Worm (Caenorhabditis elegans): Measurements from ENCODE around the gene sdpn-1.

Gene sdpn-1

ce11 chrX:8036219-8036883 lies 38.3 kb upstream of the sdpn-1 start (continued):
- TF ChIP-seq ceh-16 (tag; optimal IDR thresholded peaks at IDR 0.05), result peak; percentile 95
- no peak for TF ChIP-seq peb-1 (tag; optimal IDR thresholded peaks at IDR 0.05)
- TF ChIP-seq mbf-1 (tag; optimal IDR thresholded peaks at IDR 0.05), result peak; percentile 81
- TF ChIP-seq elt-3 (tag; optimal IDR thresholded peaks at IDR 0.05), result peak; percentile 64
- TF ChIP-seq egl-27 (tag; optimal IDR thresholded peaks at IDR 0.05), result peak; percentile 99
- TF ChIP-seq gmeb-1 (tag; optimal IDR thresholded peaks at IDR 0.05), result peak; percentile 94
- TF ChIP-seq nhr-6 (tag; optimal IDR thresholded peaks at IDR 0.05), result peak; percentile 100
- peak; percentile 83 for TF ChIP-seq ztf-11 (tag; optimal IDR thresholded peaks at IDR 0.05)
- no peak for TF ChIP-seq elt-1 (tag; optimal IDR thresholded peaks at IDR 0.05)
- peak; percentile 80 for TF ChIP-seq dmd-4 (tag; optimal IDR thresholded peaks at IDR 0.05)
- TF ChIP-seq nhr-77 (tag; optimal IDR thresholded peaks at IDR 0.05), result peak; percentile 96

- no peak for TF ChIP-seq crh-2 (tag; optimal IDR thresholded peaks at IDR 0.05)
- no peak for TF ChIP-seq aly-2 (tag; optimal IDR thresholded peaks at IDR 0.05)
- TF ChIP-seq elt-3 (tag; optimal IDR thresholded peaks at IDR 0.05), result no peak
- no peak for TF ChIP-seq zag-1 (tag; optimal IDR thresholded peaks at IDR 0.05)
- no peak for TF ChIP-seq sma-9 (GFP tag; optimal IDR thresholded peaks at IDR 0.05)
- no peak for TF ChIP-seq sma-9 (tag; optimal IDR thresholded peaks at IDR 0.05)
- TF ChIP-seq nhr-10 (tag; optimal IDR thresholded peaks at IDR 0.05), result no peak
- TF ChIP-seq unc-39 (tag; optimal IDR thresholded peaks at IDR 0.05), result no peak
- no peak for TF ChIP-seq nhr-12 (tag; optimal IDR thresholded peaks at IDR 0.05)
- no peak for TF ChIP-seq mdl-1 (tag; optimal IDR thresholded peaks at IDR 0.05)
- no peak for TF ChIP-seq nhr-23 (tag; optimal IDR thresholded peaks at IDR 0.05)
- no peak for TF ChIP-seq R02D3.7 (tag; optimal IDR thresholded peaks at IDR 0.05)
- TF ChIP-seq C34F6.9 (tag; optimal IDR thresholded peaks at IDR 0.05), result no peak
- no peak for TF ChIP-seq Y55F3AM.14 (GFP tag; optimal IDR thresholded peaks at IDR 0.05)
- TF ChIP-seq fos-1 (tag; optimal IDR thresholded peaks at IDR 0.05), result no peak
- no peak for TF ChIP-seq nhr-25 (tag; optimal IDR thresholded peaks at IDR 0.05)
Measured at ce11 chrX:8030032-8030431, 32.0 kb upstream of the sdpn-1 start.

- TF ChIP-seq aly-2 (tag; optimal IDR thresholded peaks at IDR 0.05) (no peak), ceh-16 (tag; optimal IDR thresholded peaks at IDR 0.05) (no peak), nhr-129 (tag; optimal IDR thresholded peaks at IDR 0.05) (peak; percentile 83), F13H6.1 (tag; optimal IDR thresholded peaks at IDR 0.05) (peak; percentile 61), nhr-77 (tag; optimal IDR thresholded peaks at IDR 0.05) (no peak), ZK546.5 (tag; optimal IDR thresholded peaks at IDR 0.05) (no peak), ceh-82 (tag; optimal IDR thresholded peaks at IDR 0.05) (no peak), unc-39 (tag; optimal IDR thresholded peaks at IDR 0.05) (no peak), elt-1 (tag; optimal IDR thresholded peaks at IDR 0.05) (no peak), nhr-237 (tag; optimal IDR thresholded peaks at IDR 0.05) (no peak), nhr-10 (tag; optimal IDR thresholded peaks at IDR 0.05) (no peak), dmd-4 (tag; optimal IDR thresholded peaks at IDR 0.05) (no peak), ztf-11 (tag; optimal IDR thresholded peaks at IDR 0.05) (no peak), skn-1 (tag; optimal IDR thresholded peaks at IDR 0.05) (no peak), lin-11 (tag; optimal IDR thresholded peaks at IDR 0.05) (peak; percentile 73), C34F6.9 (tag; optimal IDR thresholded peaks at IDR 0.05) (peak; percentile 58), lsy-2 (tag; optimal IDR thresholded peaks at IDR 0.05) (peak in 1 of 2 experiments; percentile 77), mbf-1 (tag; optimal IDR thresholded peaks at IDR 0.05) (no peak), nhr-23 (tag; optimal IDR thresholded peaks at IDR 0.05) (no peak), alr-1 (tag; optimal IDR thresholded peaks at IDR 0.05) (no peak), mab-5 (tag; optimal IDR thresholded peaks at IDR 0.05) (no peak), zag-1 (tag; optimal IDR thresholded peaks at IDR 0.05) (no peak), nhr-21 (tag; optimal IDR thresholded peaks at IDR 0.05) (peak; percentile 57), gmeb-1 (tag; optimal IDR thresholded peaks at IDR 0.05) (peak; percentile 56), ztf-1 (GFP tag; conservative IDR thresholded peaks at IDR 0.05) (no peak), unc-62 (GFP tag; optimal IDR thresholded peaks at IDR 0.05) (no peak), snpc-4 (tag; optimal IDR thresholded peaks at IDR 0.05) (peak; percentile 14), unc-55 (GFP tag; optimal IDR thresholded peaks at IDR 0.05) (no peak), R02D3.7 (tag; optimal IDR thresholded peaks at IDR 0.05) (no peak), peb-1 (tag; optimal IDR thresholded peaks at IDR 0.05) (no peak), Y55F3AM.14 (GFP tag; optimal IDR thresholded peaks at IDR 0.05) (no peak), nhr-11 (tag; optimal IDR thresholded peaks at IDR 0.05) (no peak), nhr-25 (tag; optimal IDR thresholded peaks at IDR 0.05) (peak; percentile 82), blmp-1 (tag; optimal IDR thresholded peaks at IDR 0.05; ENCODE audit: insufficient read depth) (peak; percentile 65), fos-1 (tag; optimal IDR thresholded peaks at IDR 0.05) (peak; percentile 63), sma-3 (GFP tag; optimal IDR thresholded peaks at IDR 0.05) (peak; percentile 76), ama-1 (optimal IDR thresholded peaks at IDR 0.05) (peak; percentile 22), sem-4 (tag; optimal IDR thresholded peaks at IDR 0.05) (peak; percentile 86), lin-39 (tag; optimal IDR thresholded peaks at IDR 0.05) (no peak), crh-2 (tag; optimal IDR thresholded peaks at IDR 0.05) (peak; percentile 73), nhr-6 (tag; optimal IDR thresholded peaks at IDR 0.05) (peak; percentile 21), mdl-1 (tag; optimal IDR thresholded peaks at IDR 0.05) (peak in 1 of 2 experiments; percentile 2), nhr-12 (tag; optimal IDR thresholded peaks at IDR 0.05) (no peak), elt-3 (tag; optimal IDR thresholded peaks at IDR 0.05) (no peak), egl-27 (tag; optimal IDR thresholded peaks at IDR 0.05) (peak; percentile 28)
Measured at ce11 chrX:8029080-8029479, 31.1 kb upstream of the sdpn-1 start, which contains the start of gene C34D10.1. C34D10.1 (plus strand) TSS chrX:8029479.
